Worm (Caenorhabditis elegans) whole organism, midembryonic: ENCODE measurements around the gene col-77.

Experiments
- T22C8.4 ChIP-seq: fragments of 200-800 bp; sonication (Bioruptor generic); IDR thresholded peaks from 2 replicates; pipeline ENCODE4 v1.3.6; 2022; ENCODE audit warnings: missing genetic modification characterization, missing compliant biosample characterization
- cog-1 ChIP-seq: sonication (generic microtip); optimal IDR thresholded peaks from 2 replicates; lab custom pipeline; 2016; ENCODE audit warnings: missing genetic modification characterization, missing compliant biosample characterization
- flt-1 ChIP-seq: fragments of 200-800 bp; sonication (Bioruptor generic); IDR thresholded peaks from 2 replicates; pipeline ENCODE4 v1.3.6; 2022; ENCODE audit warnings: missing genetic modification characterization, missing compliant biosample characterization
- klf-2 ChIP-seq: fragments of 200-800 bp; sonication (Bioruptor generic); conservative IDR thresholded peaks from 2 replicates; pipeline ENCODE4 v1.3.6; 2022; ENCODE audit warnings: missing genetic modification reagents, missing genetic modification characterization, missing compliant biosample characterization
- med-1 ChIP-seq: sonication (generic microtip); optimal IDR thresholded peaks from 2 replicates; lab custom pipeline; 2017; ENCODE audit warnings: missing genetic modification characterization, mild to moderate bottlenecking, missing compliant biosample characterization, antibody characterized with exemption, missing genetic modification reagents; ENCODE audit not compliant: insufficient read depth
- ref-1 ChIP-seq: fragments of 200-800 bp; sonication (Bioruptor generic); conservative IDR thresholded peaks from 2 replicates; pipeline ENCODE4 v1.3.6; 2022; ENCODE audit warnings: missing genetic modification reagents, missing genetic modification characterization, missing compliant biosample characterization
- tab-1 ChIP-seq: fragments of 200-800 bp; sonication (Bioruptor generic); IDR thresholded peaks from 2 replicates; pipeline ENCODE4 v1.3.6; 2022; ENCODE audit warnings: missing genetic modification characterization, missing compliant biosample characterization
- ztf-23 ChIP-seq: fragments of 200-800 bp; sonication (Bioruptor generic); IDR thresholded peaks from 2 replicates; pipeline ENCODE4 v1.3.6; 2022; ENCODE audit warnings: missing genetic modification reagents, missing genetic modification characterization, missing compliant biosample characterization
- ztf-29 ChIP-seq: fragments of 200-800 bp; sonication (Bioruptor generic); IDR thresholded peaks from 2 replicates; pipeline ENCODE4 v1.3.6; 2022; ENCODE audit warnings: missing genetic modification reagents, missing genetic modification characterization, missing compliant biosample characterization

The col-77 gene

DNA sequence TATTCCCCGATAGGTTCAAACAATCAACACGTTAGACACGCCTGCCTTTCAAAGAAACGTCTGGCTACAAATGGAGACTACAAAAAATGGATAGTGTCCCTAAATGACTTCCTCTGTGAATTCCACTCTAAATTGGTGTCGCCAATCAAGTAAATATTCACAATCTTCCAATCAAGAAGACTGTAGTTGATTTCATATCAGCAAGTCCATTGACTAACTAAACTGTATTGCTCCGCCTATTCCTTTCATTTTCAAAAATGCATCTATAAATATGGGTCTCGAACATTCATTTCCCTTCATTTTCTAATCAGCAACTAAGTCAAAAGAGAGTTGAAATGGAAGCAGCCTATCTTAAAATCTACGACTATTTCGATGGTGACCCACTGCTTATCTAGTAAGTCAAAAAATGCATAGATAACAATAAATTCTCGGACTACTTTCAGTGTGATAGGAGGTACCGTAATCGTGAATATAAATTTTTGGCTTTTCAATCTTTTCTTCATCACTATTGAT, 28.9 kb upstream of the col-77 start, which contains the start of gene drd-1:
TSS of gene drd-1 (plus strand) at position 51 of the 513 bp plus-strand sequence.
- TF ChIP-seq cog-1 (tag; lab: Kevin White, UChicago) (no peak), ztf-29 (GFP tag; lab: Robert Waterston, UW) (no peak), med-1 (GFP tag; lab: Kevin White, UChicago) (no peak), tab-1 (GFP tag; lab: Robert Waterston, UW) (no peak), ztf-23 (no peak), ref-1 (GFP tag; lab: Robert Waterston, UW) (no peak), T22C8.4 (no peak), klf-2 (GFP tag; lab: Robert Waterston, UW) (no peak), flt-1 (GFP tag; lab: Robert Waterston, UW) (no peak)

DNA sequence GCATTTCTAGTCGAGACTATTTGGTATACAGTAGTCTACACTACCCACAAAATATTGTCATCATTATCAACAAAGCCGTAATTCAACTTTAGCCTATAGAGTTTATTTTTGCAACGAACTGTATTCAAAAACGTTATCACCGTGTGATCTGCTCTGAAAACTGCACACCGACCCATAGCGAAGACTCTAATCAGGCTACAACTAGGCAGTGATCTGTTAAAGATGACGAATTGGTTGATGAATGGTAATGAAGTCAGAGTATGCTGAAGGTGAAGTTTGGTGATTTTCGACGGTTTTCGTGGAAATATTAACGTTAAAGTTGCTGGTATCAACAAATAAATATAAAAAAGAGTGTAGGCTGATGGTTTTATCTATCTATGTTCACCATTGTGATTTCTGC, 27.7 kb upstream of the col-77 start:
- TF ChIP-seq cog-1 (tag; lab: Kevin White, UChicago) (no peak), ztf-23 (no peak), flt-1 (GFP tag; lab: Robert Waterston, UW) (no peak), ztf-29 (GFP tag; lab: Robert Waterston, UW) (no peak)

DNA sequence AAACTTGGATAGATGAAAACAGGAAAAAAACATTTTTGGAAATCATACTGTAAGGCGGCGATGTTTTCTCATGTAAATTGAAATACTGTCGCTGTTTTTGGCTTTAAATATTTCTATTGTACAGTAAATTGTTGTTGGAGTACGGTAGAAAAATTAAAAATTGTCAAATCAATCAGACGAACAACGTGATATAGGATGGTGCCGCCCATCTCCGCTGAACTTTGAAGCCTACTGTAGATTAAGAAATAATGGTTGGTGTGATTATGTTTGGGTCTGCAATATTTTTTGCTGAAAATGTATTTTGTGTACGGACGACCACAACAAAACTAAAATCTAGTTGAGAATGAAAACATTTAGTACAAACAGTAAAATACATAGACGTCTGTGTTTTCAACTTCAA, 26.4 kb upstream of the col-77 start:
- no peak for TF ChIP-seq klf-2 (GFP tag; lab: Robert Waterston, UW)
- no peak for TF ChIP-seq T22C8.4
- TF ChIP-seq ztf-29 (GFP tag; lab: Robert Waterston, UW): no peak
- no peak for TF ChIP-seq tab-1 (GFP tag; lab: Robert Waterston, UW)
- TF ChIP-seq ztf-23: no peak
- no peak for TF ChIP-seq flt-1 (GFP tag; lab: Robert Waterston, UW)
- no peak for TF ChIP-seq med-1 (GFP tag; lab: Kevin White, UChicago)
- no peak for TF ChIP-seq ref-1 (GFP tag; lab: Robert Waterston, UW)
- TF ChIP-seq cog-1 (tag; lab: Kevin White, UChicago): no peak

DNA sequence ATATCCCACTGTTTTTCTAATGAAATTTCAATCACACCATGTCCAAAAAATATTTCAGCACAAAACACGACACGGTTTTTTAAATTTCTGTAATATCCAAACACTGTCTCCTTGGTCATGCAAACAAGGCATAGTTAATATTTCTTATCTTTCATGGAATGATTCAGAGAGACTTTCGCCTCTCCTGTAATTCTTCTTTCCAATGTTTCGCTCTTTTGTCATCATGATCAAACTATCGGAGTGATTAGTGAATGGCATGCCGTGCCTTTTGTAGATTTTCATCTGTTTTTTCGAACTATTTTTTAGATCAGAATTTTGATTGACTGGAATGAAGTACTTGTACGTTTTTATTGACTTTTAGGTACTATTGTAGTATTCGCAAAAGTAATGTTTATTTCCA, 25.2 kb upstream of the col-77 start:
- no peak for TF ChIP-seq med-1 (GFP tag; lab: Kevin White, UChicago)
- TF ChIP-seq cog-1 (tag; lab: Kevin White, UChicago): no peak
- no peak for TF ChIP-seq ztf-29 (GFP tag; lab: Robert Waterston, UW)
- no peak for TF ChIP-seq ztf-23
- no peak for TF ChIP-seq tab-1 (GFP tag; lab: Robert Waterston, UW)
- no peak for TF ChIP-seq ref-1 (GFP tag; lab: Robert Waterston, UW)
- no peak for TF ChIP-seq klf-2 (GFP tag; lab: Robert Waterston, UW)
- TF ChIP-seq T22C8.4: no peak
- no peak for TF ChIP-seq flt-1 (GFP tag; lab: Robert Waterston, UW)

DNA sequence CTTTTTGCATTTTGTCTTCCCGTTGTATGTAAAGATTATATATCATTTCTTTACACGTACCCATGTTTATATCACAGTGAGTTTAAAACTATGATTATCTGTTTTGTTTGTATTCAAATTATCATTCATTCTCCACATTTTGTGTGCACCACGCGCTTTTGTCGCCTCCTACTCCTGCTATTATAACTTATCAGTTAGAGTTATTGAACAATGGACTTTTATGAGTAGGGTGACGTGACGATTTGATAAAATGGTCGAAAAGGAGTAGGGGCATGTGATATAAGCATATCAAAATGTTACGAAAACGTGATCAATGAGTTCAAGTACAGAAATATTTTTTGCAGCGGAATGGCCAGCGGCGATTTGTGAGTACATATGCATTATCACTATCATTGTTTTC, 23.7 kb upstream of the col-77 start:
- no peak for TF ChIP-seq T22C8.4
- no peak for TF ChIP-seq ztf-23
- TF ChIP-seq ztf-29 (GFP tag; lab: Robert Waterston, UW): no peak
- no peak for TF ChIP-seq klf-2 (GFP tag; lab: Robert Waterston, UW)
- no peak for TF ChIP-seq ref-1 (GFP tag; lab: Robert Waterston, UW)
- TF ChIP-seq tab-1 (GFP tag; lab: Robert Waterston, UW): no peak
- no peak for TF ChIP-seq flt-1 (GFP tag; lab: Robert Waterston, UW)
- TF ChIP-seq cog-1 (tag; lab: Kevin White, UChicago): no peak
- no peak for TF ChIP-seq med-1 (GFP tag; lab: Kevin White, UChicago)

DNA sequence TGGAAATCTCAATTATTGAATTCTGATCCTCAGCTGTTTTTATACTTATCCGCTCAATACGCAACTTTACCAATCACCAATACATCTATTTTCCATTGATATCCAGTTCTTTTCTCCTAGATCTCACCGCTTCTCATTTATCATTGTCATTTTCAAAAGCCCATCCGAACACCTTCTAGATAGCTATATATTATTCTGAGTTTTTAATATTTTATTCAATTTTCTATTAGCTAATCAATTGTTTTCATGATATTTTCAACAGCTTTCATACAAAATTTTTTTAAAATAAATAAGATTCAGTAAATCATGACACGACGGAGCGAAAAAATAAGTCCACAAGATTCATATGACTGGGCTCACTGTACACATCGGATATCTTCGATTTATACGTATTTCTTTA, 22.0 kb upstream of the col-77 start, which contains the start of gene F49E12.12:
TSS of gene F49E12.12 (plus strand) at position 301 of the 400 bp plus-strand sequence.
- TF ChIP-seq cog-1 (tag; lab: Kevin White, UChicago) (no peak), ztf-29 (GFP tag; lab: Robert Waterston, UW) (no peak), klf-2 (GFP tag; lab: Robert Waterston, UW) (no peak), T22C8.4 (no peak), ref-1 (GFP tag; lab: Robert Waterston, UW) (no peak), tab-1 (GFP tag; lab: Robert Waterston, UW) (no peak), med-1 (GFP tag; lab: Kevin White, UChicago) (no peak), flt-1 (GFP tag; lab: Robert Waterston, UW) (no peak), ztf-23 (no peak)

DNA sequence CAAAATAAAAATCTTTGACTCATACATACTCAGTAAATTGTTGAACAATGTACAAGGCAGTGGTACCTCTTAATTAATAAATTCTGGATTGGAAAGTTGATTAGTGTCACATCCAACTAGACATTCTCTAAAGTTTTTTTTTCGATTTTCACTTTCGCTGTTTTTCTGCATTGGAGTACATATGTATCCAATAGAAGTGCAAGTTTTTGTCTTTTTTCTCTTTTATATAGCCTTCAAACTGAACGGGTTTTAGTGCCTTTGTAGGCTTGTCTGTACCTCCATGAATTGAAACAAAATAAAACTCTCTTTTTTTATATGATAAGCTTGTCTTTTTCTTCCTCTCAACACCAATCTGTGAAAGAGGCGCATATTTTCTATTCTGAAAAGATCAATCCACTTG, 21.0 kb upstream of the col-77 start:
- TF ChIP-seq med-1 (GFP tag; lab: Kevin White, UChicago): no peak
- no peak for TF ChIP-seq klf-2 (GFP tag; lab: Robert Waterston, UW)
- no peak for TF ChIP-seq flt-1 (GFP tag; lab: Robert Waterston, UW)
- TF ChIP-seq ref-1 (GFP tag; lab: Robert Waterston, UW): no peak
- no peak for TF ChIP-seq tab-1 (GFP tag; lab: Robert Waterston, UW)
- TF ChIP-seq T22C8.4: no peak
- TF ChIP-seq cog-1 (tag; lab: Kevin White, UChicago): no peak
- TF ChIP-seq ztf-29 (GFP tag; lab: Robert Waterston, UW): no peak
- TF ChIP-seq ztf-23: no peak

DNA sequence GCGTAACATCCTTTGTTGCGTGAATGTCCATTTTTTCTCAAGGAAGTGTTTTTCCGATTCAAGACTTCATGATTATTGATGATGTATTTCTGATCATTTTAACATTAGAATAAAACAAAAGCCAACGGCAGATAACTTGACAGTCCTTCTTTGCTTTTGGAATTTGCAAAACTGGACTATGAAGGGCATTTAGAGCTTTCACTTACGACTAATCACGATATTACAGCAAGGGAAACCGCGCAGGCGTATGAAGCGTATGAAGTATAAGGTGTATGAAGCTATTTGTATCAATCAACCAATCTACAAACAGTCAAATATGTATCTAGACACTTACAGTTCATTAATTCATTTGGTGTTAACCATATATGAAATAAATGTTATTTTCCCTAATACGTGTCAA, 18.5 kb upstream of the col-77 start:
- TF ChIP-seq ztf-23: no peak
- TF ChIP-seq flt-1 (GFP tag; lab: Robert Waterston, UW): no peak
- no peak for TF ChIP-seq ref-1 (GFP tag; lab: Robert Waterston, UW)
- TF ChIP-seq cog-1 (tag; lab: Kevin White, UChicago): no peak
- TF ChIP-seq klf-2 (GFP tag; lab: Robert Waterston, UW): no peak
- TF ChIP-seq ztf-29 (GFP tag; lab: Robert Waterston, UW): no peak
- TF ChIP-seq med-1 (GFP tag; lab: Kevin White, UChicago): no peak
- no peak for TF ChIP-seq T22C8.4
- TF ChIP-seq tab-1 (GFP tag; lab: Robert Waterston, UW): no peak

DNA sequence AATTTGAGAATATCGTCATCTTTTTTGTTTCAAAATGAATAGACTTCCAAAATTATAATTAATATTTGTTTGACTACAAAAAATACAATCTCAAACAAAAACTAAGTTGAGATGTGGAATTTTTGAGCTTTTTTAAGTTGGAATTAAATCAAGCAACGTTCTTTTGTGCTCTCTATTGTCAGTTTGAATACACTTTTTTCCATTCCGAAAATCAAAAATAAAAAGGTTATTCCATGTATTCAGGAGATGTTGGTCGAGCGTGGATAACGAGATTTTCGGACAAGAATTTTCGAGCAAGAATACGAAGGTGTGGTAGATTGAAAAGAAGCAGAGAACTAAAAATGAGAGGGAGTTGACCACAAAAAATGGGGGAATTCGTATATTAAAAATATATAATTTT, 11.0 kb upstream of the col-77 start:
- TF ChIP-seq ztf-29 (GFP tag; lab: Robert Waterston, UW): no peak
- TF ChIP-seq ztf-23: no peak
- TF ChIP-seq flt-1 (GFP tag; lab: Robert Waterston, UW): no peak
- TF ChIP-seq klf-2 (GFP tag; lab: Robert Waterston, UW): no peak
- no peak for TF ChIP-seq ref-1 (GFP tag; lab: Robert Waterston, UW)
- no peak for TF ChIP-seq T22C8.4
- TF ChIP-seq cog-1 (tag; lab: Kevin White, UChicago): no peak
- TF ChIP-seq tab-1 (GFP tag; lab: Robert Waterston, UW): no peak
- no peak for TF ChIP-seq med-1 (GFP tag; lab: Kevin White, UChicago)
